Worm (Caenorhabditis elegans) whole organism, L2 larva: ENCODE data around the gene K06A4.10.

Source experiments
- C34F6.9 ChIP-seq: fragments of 150-350 bp; optimal IDR thresholded peaks from 2 replicates; lab custom pipeline; 2014; ENCODE audit warnings: missing biosample characterization, missing genetic modification characterization
- F13H6.1 ChIP-seq: sonication (generic microtip); optimal IDR thresholded peaks from 2 replicates; lab custom pipeline; 2016; ENCODE audit warnings: missing genetic modification characterization, missing compliant biosample characterization
- R02D3.7 ChIP-seq: fragments of 150-350 bp; optimal IDR thresholded peaks from 2 replicates; lab custom pipeline; 2014; ENCODE audit warnings: missing biosample characterization, missing genetic modification characterization
- Y55F3AM.14 ChIP-seq: fragments of 200-800 bp; sonication (Bioruptor generic); optimal IDR thresholded peaks from 2 replicates; lab custom pipeline; 2018; ENCODE audit warnings: mild to moderate bottlenecking, missing genetic modification characterization, missing compliant biosample characterization
- ZK546.5 ChIP-seq: sonication (generic microtip); optimal IDR thresholded peaks from 2 replicates; lab custom pipeline; 2017; ENCODE audit warnings: missing biosample characterization, missing genetic modification characterization
- alr-1 ChIP-seq: fragments of 150-350 bp; optimal IDR thresholded peaks from 2 replicates; lab custom pipeline; 2014; ENCODE audit warnings: missing biosample characterization, missing genetic modification characterization
- aly-2 ChIP-seq: fragments of 150-350 bp; optimal IDR thresholded peaks from 2 replicates; lab custom pipeline; 2014; ENCODE audit warnings: missing biosample characterization, missing genetic modification characterization
- ama-1 ChIP-seq: fragments of 150-350 bp; optimal IDR thresholded peaks from 2 replicates; lab custom pipeline; 2018; ENCODE audit warnings: inconsistent platforms
- blmp-1 ChIP-seq: sonication (generic microtip); optimal IDR thresholded peaks from 2 replicates; lab custom pipeline; 2017; ENCODE audit warnings: missing genetic modification characterization, mild to moderate bottlenecking, missing compliant biosample characterization, antibody characterized with exemption, moderate library complexity; ENCODE audit not compliant: insufficient read depth
- ceh-16 ChIP-seq: fragments of 150-350 bp; optimal IDR thresholded peaks from 2 replicates; lab custom pipeline; 2014; ENCODE audit warnings: missing biosample characterization, missing genetic modification characterization
- ceh-82 ChIP-seq: fragments of 150-350 bp; optimal IDR thresholded peaks from 2 replicates; lab custom pipeline; 2014; ENCODE audit warnings: missing biosample characterization, missing genetic modification characterization
- crh-2 ChIP-seq: sonication (generic microtip); optimal IDR thresholded peaks from 2 replicates; lab custom pipeline; 2017; ENCODE audit warnings: missing biosample characterization, missing genetic modification characterization
- dmd-4 ChIP-seq: sonication (generic microtip); optimal IDR thresholded peaks from 2 replicates; lab custom pipeline; 2017; ENCODE audit warnings: missing biosample characterization, missing genetic modification characterization
- egl-27 ChIP-seq: sonication (generic microtip); optimal IDR thresholded peaks from 3 replicates; lab custom pipeline; 2017; ENCODE audit warnings: missing biosample characterization, missing genetic modification reagents, missing genetic modification characterization
- elt-1 ChIP-seq: fragments of 150-350 bp; optimal IDR thresholded peaks from 2 replicates; lab custom pipeline; 2014; ENCODE audit warnings: missing biosample characterization, missing genetic modification characterization
- elt-3 ChIP-seq: sonication (generic microtip); optimal IDR thresholded peaks from 2 replicates; lab custom pipeline; 2017; ENCODE audit warnings: missing biosample characterization, missing genetic modification characterization
- fos-1 ChIP-seq: fragments of 150-350 bp; optimal IDR thresholded peaks from 2 replicates; lab custom pipeline; 2014; ENCODE audit warnings: missing biosample characterization, missing genetic modification characterization
- gmeb-1 ChIP-seq: fragments of 150-350 bp; optimal IDR thresholded peaks from 2 replicates; lab custom pipeline; 2014; ENCODE audit warnings: missing biosample characterization, missing genetic modification characterization
- lin-11 ChIP-seq: fragments of 150-350 bp; sonication (generic microtip); optimal IDR thresholded peaks from 2 replicates; lab custom pipeline; 2014; ENCODE audit warnings: missing biosample characterization, missing genetic modification characterization, inconsistent platforms, mixed read lengths
- lin-13 ChIP-seq: fragments of 150-350 bp; optimal IDR thresholded peaks from 2 replicates; lab custom pipeline; 2014; ENCODE audit warnings: missing biosample characterization, missing genetic modification reagents, missing genetic modification characterization
- lin-39 ChIP-seq: fragments of 150-350 bp; optimal IDR thresholded peaks from 2 replicates; lab custom pipeline; 2014; ENCODE audit warnings: missing biosample characterization, missing genetic modification reagents, missing genetic modification characterization
- lsy-2 ChIP-seq, 2 experiments: fragments of 150-350 bp in 1 of 2; sonication (generic microtip) in 1 of 2; optimal IDR thresholded peaks; 2 replicates each; lab custom pipeline; 2014 to 2017; ENCODE audit warnings: missing biosample characterization in 2 of 2, missing genetic modification characterization in 2 of 2
- mab-5 ChIP-seq: fragments of 150-350 bp; optimal IDR thresholded peaks from 2 replicates; lab custom pipeline; 2014; ENCODE audit warnings: missing biosample characterization, missing genetic modification characterization
- mbf-1 ChIP-seq: sonication (generic microtip); optimal IDR thresholded peaks from 2 replicates; lab custom pipeline; 2017; ENCODE audit warnings: missing biosample characterization, missing genetic modification characterization
- mdl-1 ChIP-seq, 2 experiments: fragments of 150-350 bp in 1 of 2; sonication (generic microtip) in 1 of 2; optimal IDR thresholded peaks; 2 replicates each; lab custom pipeline; 2017; ENCODE audit warnings: missing biosample characterization in 2 of 2, missing genetic modification characterization in 2 of 2
- nhr-10 ChIP-seq: sonication (generic microtip); optimal IDR thresholded peaks from 2 replicates; lab custom pipeline; 2017; ENCODE audit warnings: missing biosample characterization, missing genetic modification characterization
- nhr-11 ChIP-seq: fragments of 150-350 bp; optimal IDR thresholded peaks from 2 replicates; lab custom pipeline; 2014; ENCODE audit warnings: missing biosample characterization, missing genetic modification characterization
- nhr-12 ChIP-seq: fragments of 150-350 bp; optimal IDR thresholded peaks from 2 replicates; lab custom pipeline; 2014; ENCODE audit warnings: missing biosample characterization, missing genetic modification characterization
- nhr-129 ChIP-seq: fragments of 150-350 bp; optimal IDR thresholded peaks from 2 replicates; lab custom pipeline; 2014; ENCODE audit warnings: missing biosample characterization, missing genetic modification characterization
- nhr-21 ChIP-seq: fragments of 150-350 bp; optimal IDR thresholded peaks from 2 replicates; lab custom pipeline; 2014; ENCODE audit warnings: missing biosample characterization, missing genetic modification characterization
- nhr-23 ChIP-seq: fragments of 150-350 bp; optimal IDR thresholded peaks from 2 replicates; lab custom pipeline; 2014; ENCODE audit warnings: missing biosample characterization, missing genetic modification reagents, missing genetic modification characterization
- nhr-237 ChIP-seq: fragments of 150-350 bp; optimal IDR thresholded peaks from 2 replicates; lab custom pipeline; 2014; ENCODE audit warnings: missing biosample characterization, missing genetic modification characterization
- nhr-25 ChIP-seq: fragments of 150-350 bp; sonication (generic microtip); optimal IDR thresholded peaks from 3 replicates; lab custom pipeline; 2014; ENCODE audit warnings: missing biosample characterization, missing genetic modification characterization
- nhr-6 ChIP-seq: fragments of 150-350 bp; optimal IDR thresholded peaks from 2 replicates; lab custom pipeline; 2014; ENCODE audit warnings: missing biosample characterization, missing genetic modification characterization
- nhr-77 ChIP-seq: fragments of 150-350 bp; optimal IDR thresholded peaks from 2 replicates; lab custom pipeline; 2014; ENCODE audit warnings: missing biosample characterization, missing genetic modification characterization
- peb-1 ChIP-seq: fragments of 150-350 bp; optimal IDR thresholded peaks from 2 replicates; lab custom pipeline; 2014; ENCODE audit warnings: missing biosample characterization, missing genetic modification characterization
- sem-4 ChIP-seq: fragments of 150-350 bp; optimal IDR thresholded peaks from 2 replicates; lab custom pipeline; 2014; ENCODE audit warnings: missing biosample characterization, missing genetic modification reagents, missing genetic modification characterization
- skn-1 ChIP-seq: sonication (generic microtip); optimal IDR thresholded peaks from 2 replicates; lab custom pipeline; 2017; ENCODE audit warnings: missing biosample characterization, missing genetic modification characterization
- sma-3 ChIP-seq: sonication (generic microtip); optimal IDR thresholded peaks from 2 replicates; lab custom pipeline; 2016; ENCODE audit warnings: missing genetic modification reagents, missing genetic modification characterization, missing compliant biosample characterization
- sma-9 ChIP-seq, 2 experiments: fragments of 150-350 bp in 1 of 2; sonication (generic microtip) in 1 of 2; optimal IDR thresholded peaks; 2 replicates each; lab custom pipeline; 2014 to 2016; ENCODE audit warnings: missing genetic modification characterization in 2 of 2, mild to moderate bottlenecking in 1 of 2, missing biosample characterization in 1 of 2, missing compliant biosample characterization in 1 of 2, missing genetic modification reagents in 1 of 2, moderate library complexity in 1 of 2
- snpc-4 ChIP-seq: fragments of 150-350 bp; optimal IDR thresholded peaks from 2 replicates; lab custom pipeline; 2014; ENCODE audit warnings: missing biosample characterization, missing genetic modification characterization
- unc-39 ChIP-seq: fragments of 150-350 bp; optimal IDR thresholded peaks from 2 replicates; lab custom pipeline; 2014; ENCODE audit warnings: missing biosample characterization, missing genetic modification characterization
- unc-55 ChIP-seq: fragments of 150-350 bp; sonication (generic microtip); optimal IDR thresholded peaks from 3 replicates; lab custom pipeline; 2014; ENCODE audit warnings: missing biosample characterization, missing genetic modification reagents, missing genetic modification characterization
- unc-62 ChIP-seq: fragments of 150-350 bp; optimal IDR thresholded peaks from 2 replicates; lab custom pipeline; 2014; ENCODE audit warnings: missing biosample characterization, missing genetic modification reagents, missing genetic modification characterization
- zag-1 ChIP-seq: fragments of 150-350 bp; optimal IDR thresholded peaks from 2 replicates; lab custom pipeline; 2014; ENCODE audit warnings: missing biosample characterization, missing genetic modification characterization
- ztf-1 ChIP-seq: fragments of 200-800 bp; sonication (Bioruptor generic); conservative IDR thresholded peaks from 2 replicates; pipeline ENCODE4 v1.3.6; 2022; ENCODE audit warnings: missing genetic modification characterization, missing compliant biosample characterization
- ztf-11 ChIP-seq: sonication (generic microtip); optimal IDR thresholded peaks from 2 replicates; lab custom pipeline; 2017; ENCODE audit warnings: missing biosample characterization, missing genetic modification characterization
- ztf-4 ChIP-seq: fragments of 150-350 bp; optimal IDR thresholded peaks from 2 replicates; lab custom pipeline; 2014; ENCODE audit warnings: missing biosample characterization, missing genetic modification characterization

The K06A4.10 gene

DNA sequence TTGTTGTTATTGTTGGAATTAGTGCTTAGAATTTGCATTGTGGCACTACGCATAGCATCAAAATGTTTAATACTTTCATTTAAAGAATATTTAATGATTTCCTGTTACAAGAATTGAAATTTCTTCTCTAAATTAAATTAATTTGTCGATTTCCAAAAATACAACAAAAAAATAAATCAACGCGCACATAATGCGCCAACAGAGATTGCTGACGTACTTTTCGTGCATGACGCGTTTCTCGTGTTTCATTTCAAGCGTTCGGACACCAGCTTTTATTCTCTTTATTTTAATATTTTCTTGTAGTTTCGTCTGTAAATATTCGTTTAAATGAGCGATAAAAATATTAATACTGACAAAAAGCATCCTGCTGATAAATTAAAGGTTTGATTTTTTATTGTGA lies 24.0 kb upstream of the K06A4.10 start, which contains the start of gene eif-2Bdelta:
TSS of gene eif-2Bdelta (plus strand) at position 235 of the 400 bp plus-strand sequence.
- TF ChIP-seq nhr-129 (tag; lab: Kevin White, UChicago) (no peak), mdl-1 (tag; optimal IDR thresholded peaks at IDR 0.05; lab: Kevin White, UChicago) (no peak), gmeb-1 (tag; lab: Kevin White, UChicago) (peak; percentile 73), nhr-6 (tag; lab: Kevin White, UChicago) (no peak), elt-3 (tag; lab: Kevin White, UChicago) (no peak), nhr-11 (no peak), mab-5 (tag; lab: Kevin White, UChicago) (peak; percentile 58), nhr-21 (tag; lab: Kevin White, UChicago) (no peak), ztf-11 (tag; lab: Kevin White, UChicago) (no peak), unc-62 (GFP tag; lab: Kevin White, UChicago) (no peak), snpc-4 (tag; lab: Kevin White, UChicago) (peak; percentile 51), crh-2 (tag; lab: Kevin White, UChicago) (peak; percentile 10), C34F6.9 (tag; lab: Kevin White, UChicago) (peak; percentile 82), nhr-237 (tag; lab: Kevin White, UChicago) (no peak), sem-4 (tag; lab: Kevin White, UChicago) (no peak), dmd-4 (tag; lab: Kevin White, UChicago) (no peak), nhr-10 (no peak), R02D3.7 (tag; lab: Kevin White, UChicago) (no peak), nhr-23 (no peak), aly-2 (tag; lab: Kevin White, UChicago) (no peak), lsy-2 (tag; optimal IDR thresholded peaks at IDR 0.05; lab: Kevin White, UChicago) (peak; percentile 68 to 80), ZK546.5 (no peak), lin-11 (tag; lab: Kevin White, UChicago) (no peak), nhr-12 (tag; lab: Kevin White, UChicago) (no peak), sma-9 (GFP tag; optimal IDR thresholded peaks at IDR 0.05; lab: Kevin White, UChicago) (peak; percentile 74), sma-9 (tag; optimal IDR thresholded peaks at IDR 0.05; lab: Kevin White, UChicago) (no peak), skn-1 (tag; lab: Kevin White, UChicago) (no peak), Y55F3AM.14 (GFP tag; lab: Kevin White, UChicago) (no peak), mbf-1 (tag; lab: Kevin White, UChicago) (no peak), fos-1 (tag; lab: Kevin White, UChicago) (no peak), peb-1 (no peak), ztf-1 (no peak), lin-39 (tag; lab: Kevin White, UChicago) (no peak), ceh-82 (tag; lab: Kevin White, UChicago) (no peak), lin-13 (GFP tag; lab: Kevin White, UChicago) (no peak), nhr-77 (no peak), blmp-1 (tag; lab: Kevin White, UChicago) (no peak), nhr-25 (peak; percentile 39), unc-55 (GFP tag; lab: Kevin White, UChicago) (no peak), sma-3 (GFP tag; lab: Kevin White, UChicago) (peak; percentile 46), zag-1 (tag; lab: Kevin White, UChicago) (no peak), unc-39 (tag; lab: Kevin White, UChicago) (no peak), ceh-16 (tag; lab: Kevin White, UChicago) (no peak), alr-1 (tag; lab: Kevin White, UChicago) (no peak), egl-27 (tag; lab: Kevin White, UChicago) (no peak), F13H6.1 (tag; lab: Kevin White, UChicago) (peak; percentile 38), ama-1 (lab: Kevin White, UChicago) (no peak), ztf-4 (no peak), elt-1 (tag; lab: Kevin White, UChicago) (no peak)
